Fruit fly (Drosophila melanogaster): Measurements from ENCODE around the gene PIG-P.

- TF ChIP-seq CG32006 (GFP tag; optimal IDR thresholded peaks at IDR 0.05) (no peak), Eip93F (GFP tag; optimal IDR thresholded peaks at IDR 0.05) (no peak), CG15336 (GFP tag; IDR thresholded peaks at IDR 0.05) (no peak), CG6854 (GFP tag; optimal IDR thresholded peaks at IDR 0.05) (no peak), eg (GFP tag; IDR thresholded peaks at IDR 0.05) (no peak), Blimp-1 (GFP tag; optimal IDR thresholded peaks at IDR 0.05) (no peak), CG8632 (GFP tag; optimal IDR thresholded peaks at IDR 0.05) (no peak), CG1621 (tag; optimal IDR thresholded peaks at IDR 0.05) (no peak), CG4318 (GFP tag; optimal IDR thresholded peaks at IDR 0.05) (no peak), CG10631 (GFP tag; optimal IDR thresholded peaks at IDR 0.05) (no peak), dsx (GFP tag; optimal IDR thresholded peaks at IDR 0.05; ENCODE audit: poor library complexity, severe bottlenecking) (no peak), Sox102F (GFP tag; optimal IDR thresholded peaks at IDR 0.05) (no peak), CG9139 (GFP tag; optimal IDR thresholded peaks at IDR 0.05) (no peak), CG8119 (GFP tag; IDR thresholded peaks at IDR 0.05) (no peak)
Measured at dm6 chr3R:26105407-26105806, 47.4 kb upstream of the PIG-P start.
